Fruit fly (Drosophila melanogaster) ovary, adult (tissue): ENCODE data around the gene mRpL19.

Source experiments
- CG17801 ChIP-seq: fragments of 200-800 bp; optimal IDR thresholded peaks from 2 replicates; lab custom pipeline; 2019; ENCODE audit warnings: missing biosample characterization, mild to moderate bottlenecking, missing genetic modification characterization, moderate library complexity; ENCODE audit not compliant: partially characterized antibody

Gene mRpL19

dm6 chr3R:8721071-8721470 is 47.2 kb downstream of the mRpL19 start, which contains the start of gene CG8136:
CG8136 (plus strand) TSS chr3R:8721371.
- TF ChIP-seq CG17801, result no peak

dm6 chr3R:8722962-8723548 is 49.1 kb downstream of the mRpL19 start, which contains the start of gene nom:
nom (plus strand) TSS chr3R:8723174.
- no peak for TF ChIP-seq CG17801
